Worm (Caenorhabditis elegans) whole organism, early embryonic: Measurements from ENCODE around the gene C53A5.2.

Experiments
- B0310.2 ChIP-seq: sonication (generic microtip); optimal IDR thresholded peaks from 2 replicates; lab custom pipeline; 2016; ENCODE audit warnings: mild to moderate bottlenecking, missing genetic modification characterization, missing compliant biosample characterization
- F13C5.2 ChIP-seq: sonication (generic microtip); optimal IDR thresholded peaks from 2 replicates; lab custom pipeline; 2017; ENCODE audit warnings: mild to moderate bottlenecking, missing genetic modification characterization, inconsistent platforms, missing compliant biosample characterization
- aly-1 ChIP-seq: sonication (generic microtip); optimal IDR thresholded peaks from 2 replicates; lab custom pipeline; 2016; ENCODE audit warnings: missing genetic modification characterization, missing compliant biosample characterization
- ama-1 ChIP-seq: fragments of 150-350 bp; optimal IDR thresholded peaks from 2 replicates; lab custom pipeline; 2014
- ceh-13 ChIP-seq: fragments of 200-800 bp; sonication (Bioruptor generic); optimal IDR thresholded peaks from 2 replicates; lab custom pipeline; 2018; ENCODE audit warnings: mild to moderate bottlenecking, missing genetic modification characterization, missing compliant biosample characterization
- ceh-36 ChIP-seq: sonication (generic microtip); optimal IDR thresholded peaks from 2 replicates; lab custom pipeline; 2016; ENCODE audit warnings: missing genetic modification characterization, inconsistent platforms, missing compliant biosample characterization
- ets-7 ChIP-seq: sonication (generic microtip); optimal IDR thresholded peaks from 2 replicates; lab custom pipeline; 2016; ENCODE audit warnings: missing genotype, missing genetic modification characterization, missing compliant biosample characterization
- flt-1 ChIP-seq: fragments of 200-800 bp; sonication (Bioruptor generic); IDR thresholded peaks from 2 replicates; pipeline ENCODE4 v1.3.6; 2022; ENCODE audit warnings: missing genetic modification characterization, missing compliant biosample characterization
- hmbx-1 ChIP-seq: sonication (generic microtip); optimal IDR thresholded peaks from 2 replicates; lab custom pipeline; 2016; ENCODE audit warnings: mild to moderate bottlenecking, missing genetic modification characterization, missing compliant biosample characterization
- hmg-4 ChIP-seq: fragments of 200-800 bp; sonication (Bioruptor generic); optimal IDR thresholded peaks from 2 replicates; lab custom pipeline; 2018; ENCODE audit warnings: mild to moderate bottlenecking, missing genetic modification characterization, missing compliant biosample characterization
- hnd-1 ChIP-seq: sonication (generic microtip); optimal IDR thresholded peaks from 2 replicates; lab custom pipeline; 2016; ENCODE audit warnings: missing genetic modification characterization, missing compliant biosample characterization
- pes-1 ChIP-seq: fragments of 200-800 bp; sonication (Bioruptor generic); IDR thresholded peaks from 2 replicates; pipeline ENCODE4 v1.3.6; 2022; ENCODE audit warnings: missing genetic modification reagents, missing genetic modification characterization, missing compliant biosample characterization
- scrt-1 ChIP-seq: fragments of 200-800 bp; sonication (Bioruptor generic); IDR thresholded peaks from 2 replicates; pipeline ENCODE4 v1.3.6; 2022; ENCODE audit warnings: missing genetic modification characterization, missing compliant biosample characterization
- sea-1 ChIP-seq: fragments of 200-800 bp; sonication (Bioruptor generic); conservative IDR thresholded peaks from 2 replicates; pipeline ENCODE4 v1.3.6; 2022; ENCODE audit warnings: missing genetic modification characterization, missing compliant biosample characterization
- tbx-11 ChIP-seq: fragments of 200-800 bp; sonication (Bioruptor generic); IDR thresholded peaks from 2 replicates; pipeline ENCODE4 v1.3.6; 2022; ENCODE audit warnings: missing genetic modification characterization, missing compliant biosample characterization
- tbx-37 ChIP-seq: fragments of 200-800 bp; sonication (Bioruptor generic); conservative IDR thresholded peaks from 2 replicates; pipeline ENCODE4 v1.3.6; 2022; ENCODE audit warnings: missing genetic modification reagents, missing genetic modification characterization, missing compliant biosample characterization
- tra-4 ChIP-seq: sonication (generic microtip); optimal IDR thresholded peaks from 2 replicates; lab custom pipeline; 2017; ENCODE audit warnings: missing genetic modification characterization, missing compliant biosample characterization

Gene C53A5.2

ce11 chrV:14482728-14483210, 40.2 kb downstream of the C53A5.2 start, which contains the start of gene R02D5.3:
TSS of gene R02D5.3 (plus strand) at chrV:14483160.
- TF ChIP-seq F13C5.2: no peak
- TF ChIP-seq scrt-1: no peak

- TF ChIP-seq tra-4 (tag; lab: Kevin White, UChicago) (no peak), ama-1 (lab: Kevin White, UChicago) (no peak), ceh-13 (GFP tag; lab: Kevin White, UChicago) (no peak), F13C5.2 (no peak), B0310.2 (no peak), tbx-37 (GFP tag; lab: Robert Waterston, UW) (no peak), hnd-1 (tag; lab: Kevin White, UChicago) (no peak), pes-1 (GFP tag; lab: Robert Waterston, UW) (no peak), flt-1 (GFP tag; lab: Robert Waterston, UW) (no peak), ets-7 (tag; lab: Kevin White, UChicago) (no peak), tbx-11 (GFP tag; lab: Robert Waterston, UW) (no peak), hmg-4 (no peak), hmbx-1 (tag; lab: Kevin White, UChicago) (no peak), scrt-1 (no peak), aly-1 (tag; lab: Kevin White, UChicago) (no peak), ceh-36 (tag; lab: Kevin White, UChicago) (no peak), sea-1 (GFP tag; lab: Robert Waterston, UW) (no peak)
Observed at ce11 chrV:14481987-14482386, 41.0 kb downstream of the C53A5.2 start, which contains the start of gene R02D5.10. TSS of gene R02D5.10 (plus strand) at chrV:14482287.

ce11 chrV:14481401-14481800, 41.6 kb downstream of the C53A5.2 start, which contains the start of gene R02D5.7:
TSS of gene R02D5.7 (minus strand) at chrV:14481501.
- TF ChIP-seq hmg-4: no peak
- TF ChIP-seq tbx-37 (GFP tag; lab: Robert Waterston, UW): no peak
- TF ChIP-seq flt-1 (GFP tag; lab: Robert Waterston, UW): no peak
- TF ChIP-seq pes-1 (GFP tag; lab: Robert Waterston, UW): no peak
- no peak for TF ChIP-seq F13C5.2
- TF ChIP-seq ceh-13 (GFP tag; lab: Kevin White, UChicago): no peak
- TF ChIP-seq tbx-11 (GFP tag; lab: Robert Waterston, UW): no peak
- no peak for TF ChIP-seq ama-1 (lab: Kevin White, UChicago)

- TF ChIP-seq ama-1 (lab: Kevin White, UChicago) (no peak), tbx-11 (GFP tag; lab: Robert Waterston, UW) (no peak), tra-4 (tag; lab: Kevin White, UChicago) (no peak), ets-7 (tag; lab: Kevin White, UChicago) (no peak), hmbx-1 (tag; lab: Kevin White, UChicago) (no peak), sea-1 (GFP tag; lab: Robert Waterston, UW) (no peak), hmg-4 (no peak), aly-1 (tag; lab: Kevin White, UChicago) (no peak), hnd-1 (tag; lab: Kevin White, UChicago) (no peak), pes-1 (GFP tag; lab: Robert Waterston, UW) (no peak), ceh-36 (tag; lab: Kevin White, UChicago) (no peak), B0310.2 (no peak)
Observed at ce11 chrV:14480533-14480932, 42.5 kb downstream of the C53A5.2 start.

ce11 chrV:14478979-14479378, 44.0 kb downstream of the C53A5.2 start, which contains the start of gene clec-55:
TSS of gene clec-55 (plus strand) at chrV:14479279.
- TF ChIP-seq hnd-1 (tag; lab: Kevin White, UChicago) (no peak), ama-1 (lab: Kevin White, UChicago) (no peak), ets-7 (tag; lab: Kevin White, UChicago) (no peak), tbx-37 (GFP tag; lab: Robert Waterston, UW) (no peak), tra-4 (tag; lab: Kevin White, UChicago) (no peak), scrt-1 (no peak), F13C5.2 (no peak), ceh-13 (GFP tag; lab: Kevin White, UChicago) (no peak), aly-1 (tag; lab: Kevin White, UChicago) (no peak), hmg-4 (no peak), flt-1 (GFP tag; lab: Robert Waterston, UW) (no peak), B0310.2 (no peak), hmbx-1 (tag; lab: Kevin White, UChicago) (no peak), sea-1 (GFP tag; lab: Robert Waterston, UW) (no peak), tbx-11 (GFP tag; lab: Robert Waterston, UW) (no peak), pes-1 (GFP tag; lab: Robert Waterston, UW) (no peak), ceh-36 (tag; lab: Kevin White, UChicago) (no peak)

ce11 chrV:14476680-14477079, 46.3 kb downstream of the C53A5.2 start, which contains the start of gene clec-54:
TSS of gene clec-54 (plus strand) at chrV:14476903.
- TF ChIP-seq tbx-11 (GFP tag; lab: Robert Waterston, UW): no peak
- TF ChIP-seq flt-1 (GFP tag; lab: Robert Waterston, UW): no peak
- no peak for TF ChIP-seq sea-1 (GFP tag; lab: Robert Waterston, UW)
- TF ChIP-seq ama-1 (lab: Kevin White, UChicago): no peak
- TF ChIP-seq hmg-4: no peak
- no peak for TF ChIP-seq ceh-13 (GFP tag; lab: Kevin White, UChicago)
- TF ChIP-seq ceh-36 (tag; lab: Kevin White, UChicago): no peak
- TF ChIP-seq aly-1 (tag; lab: Kevin White, UChicago): no peak
- TF ChIP-seq B0310.2: no peak
- no peak for TF ChIP-seq F13C5.2
- no peak for TF ChIP-seq tra-4 (tag; lab: Kevin White, UChicago)
- no peak for TF ChIP-seq scrt-1
- TF ChIP-seq tbx-37 (GFP tag; lab: Robert Waterston, UW): no peak

- TF ChIP-seq pes-1 (GFP tag; lab: Robert Waterston, UW): no peak
- TF ChIP-seq tbx-11 (GFP tag; lab: Robert Waterston, UW): no peak
- TF ChIP-seq ceh-36 (tag; lab: Kevin White, UChicago): no peak
- TF ChIP-seq ets-7 (tag; lab: Kevin White, UChicago): no peak
- TF ChIP-seq tbx-37 (GFP tag; lab: Robert Waterston, UW): no peak
- TF ChIP-seq hnd-1 (tag; lab: Kevin White, UChicago): no peak
- TF ChIP-seq B0310.2: no peak
- TF ChIP-seq hmg-4: no peak
Observed at ce11 chrV:14474099-14474498, 48.9 kb downstream of the C53A5.2 start, which contains the start of gene clec-56. TSS of gene clec-56 (plus strand) at chrV:14474399.
